Worm (Caenorhabditis elegans): ENCODE data around the gene K12H4.3.

Gene K12H4.3

DNA sequence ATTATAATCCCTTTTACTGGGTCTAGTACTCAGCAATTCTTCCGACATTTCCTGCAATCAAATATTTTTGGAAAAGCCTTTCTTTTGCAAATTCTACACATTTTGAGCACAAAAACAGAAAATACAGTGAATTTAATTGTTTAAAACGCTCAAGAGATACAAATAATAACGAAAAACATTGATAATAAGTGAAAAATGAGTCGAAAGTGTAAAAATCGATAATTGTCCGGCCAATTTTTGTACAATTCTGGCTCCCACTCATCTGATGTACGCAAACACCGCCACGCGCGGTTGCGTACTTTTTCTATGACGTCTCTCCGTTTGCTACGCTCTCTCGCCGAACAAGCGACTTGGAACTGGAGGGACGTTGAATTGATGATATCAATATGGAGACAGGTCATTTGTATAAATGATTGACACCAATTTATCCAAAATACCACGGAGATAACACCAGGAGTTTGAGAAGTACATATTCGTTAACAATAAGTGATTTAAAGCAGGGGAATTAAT is 25.0 kb upstream of the K12H4.3 start, which contains the start of gene lin-36:
Gene lin-36 (minus strand): TSS at position 51 of the 510 bp plus-strand sequence.
- TF ChIP-seq xbp-1 (tag; optimal IDR thresholded peaks at IDR 0.05): peak; percentile 79
- peak; percentile 71 for TF ChIP-seq fos-1 (tag; optimal IDR thresholded peaks at IDR 0.05)
- peak; percentile 73 for TF ChIP-seq unc-130 (tag; optimal IDR thresholded peaks at IDR 0.05)
- TF ChIP-seq zip-4 (GFP tag; optimal IDR thresholded peaks at IDR 0.05): peak; percentile 38
- TF ChIP-seq ceh-88 (GFP tag; IDR thresholded peaks at IDR 0.05): peak; percentile 19; the same call in 1 of the 2 replicates
- peak; percentile 89 for TF ChIP-seq rnt-1 (tag; optimal IDR thresholded peaks at IDR 0.05)
- TF ChIP-seq lin-35 (GFP tag; optimal IDR thresholded peaks at IDR 0.05): peak; percentile 85 to 94
- TF ChIP-seq Y116A8C.19 (tag; optimal IDR thresholded peaks at IDR 0.05; ENCODE audit: borderline replicate concordance): no peak
- TF ChIP-seq lsy-2 (tag; optimal IDR thresholded peaks at IDR 0.05): peak; percentile 88 to 91
- peak; percentile 90 for TF ChIP-seq lin-14 (GFP tag; optimal IDR thresholded peaks at IDR 0.05)
- TF ChIP-seq skn-1 (tag; optimal IDR thresholded peaks at IDR 0.05): peak; percentile 82
- TF ChIP-seq fkh-8 (tag; optimal IDR thresholded peaks at IDR 0.05): peak; percentile 80
- peak; percentile 62 for TF ChIP-seq nhr-77 (tag; optimal IDR thresholded peaks at IDR 0.05)
- peak; percentile 99 for TF ChIP-seq F16B12.6 (tag; optimal IDR thresholded peaks at IDR 0.05)
- no peak for TF ChIP-seq ama-1 (optimal IDR thresholded peaks at IDR 0.05)
- TF ChIP-seq lin-13 (GFP tag; optimal IDR thresholded peaks at IDR 0.05): peak; percentile 83
- TF ChIP-seq isw-1 (GFP tag; IDR thresholded peaks at IDR 0.05): peak; percentile 74
- peak; percentile 69 for TF ChIP-seq lir-3 (tag; optimal IDR thresholded peaks at IDR 0.05; ENCODE audit: poor library complexity)
- TF ChIP-seq grh-1 (GFP tag; IDR thresholded peaks at IDR 0.05): peak; percentile 78
- TF ChIP-seq jun-1 (tag; optimal IDR thresholded peaks at IDR 0.05): peak; percentile 79
- TF ChIP-seq egl-27 (tag; optimal IDR thresholded peaks at IDR 0.05): peak in 1 of 2 experiments; percentile 6
- TF ChIP-seq vab-15 (tag; optimal IDR thresholded peaks at IDR 0.05): peak; percentile 64
- TF ChIP-seq fkh-10 (GFP tag; optimal IDR thresholded peaks at IDR 0.05): no peak
- TF ChIP-seq efl-1 (optimal IDR thresholded peaks at IDR 0.05): peak; percentile 86 to 91
- peak; percentile 87 to 99 for TF ChIP-seq efl-1 (GFP tag; optimal IDR thresholded peaks at IDR 0.05 in 1 of 2)
- TF ChIP-seq aha-1 (tag; optimal IDR thresholded peaks at IDR 0.05): no peak
- TF ChIP-seq nhr-20 (tag; optimal IDR thresholded peaks at IDR 0.05): peak; percentile 76
- no peak for TF ChIP-seq aly-2 (tag; optimal IDR thresholded peaks at IDR 0.05)
- no peak for TF ChIP-seq pag-3 (tag; optimal IDR thresholded peaks at IDR 0.05; ENCODE audit: borderline replicate concordance, insufficient read depth)
- TF ChIP-seq ztf-4 (tag; optimal IDR thresholded peaks at IDR 0.05): peak; percentile 62
- no peak for TF ChIP-seq hlh-17 (GFP tag; optimal IDR thresholded peaks at IDR 0.05; ENCODE audit: borderline replicate concordance)
- TF ChIP-seq dpl-1 (GFP tag; optimal IDR thresholded peaks at IDR 0.05): peak; percentile 78 to 88 (median 88)
- no peak for TF ChIP-seq ceh-63 (GFP tag; optimal IDR thresholded peaks at IDR 0.05)
- TF ChIP-seq mab-9 (GFP tag; IDR thresholded peaks at IDR 0.05): peak; percentile 52; the same call in 1 of the 2 replicates
- peak; percentile 84 for TF ChIP-seq unc-86 (tag; optimal IDR thresholded peaks at IDR 0.05)
- peak; percentile 90 for TF ChIP-seq nhr-71 (tag; optimal IDR thresholded peaks at IDR 0.05)
- no peak for TF ChIP-seq unc-98 (GFP tag; IDR thresholded peaks at IDR 0.05)
- peak; percentile 36 for TF ChIP-seq lin-39 (tag; optimal IDR thresholded peaks at IDR 0.05)
- no peak for TF ChIP-seq hlh-4 (tag; optimal IDR thresholded peaks at IDR 0.05)
- TF ChIP-seq unc-62 (GFP tag; optimal IDR thresholded peaks at IDR 0.05): peak; percentile 72
- TF ChIP-seq nhr-12 (tag; optimal IDR thresholded peaks at IDR 0.05): no peak
- TF ChIP-seq dsc-1 (tag; optimal IDR thresholded peaks at IDR 0.05): peak; percentile 93
- peak; percentile 71 to 91 (median 84) for TF ChIP-seq ceh-82 (tag; optimal IDR thresholded peaks at IDR 0.05)
- peak; percentile 69 for TF ChIP-seq irx-1 (tag; optimal IDR thresholded peaks at IDR 0.05)
- peak in 1 of 2 experiments; percentile 64 for TF ChIP-seq mdl-1 (tag; optimal IDR thresholded peaks at IDR 0.05)
- peak; percentile 76 for TF ChIP-seq nhr-19 (GFP tag; conservative IDR thresholded peaks at IDR 0.05)
- TF ChIP-seq nhr-85 (tag): peak; percentile 92
- peak; percentile 94 for TF ChIP-seq mep-1 (tag; optimal IDR thresholded peaks at IDR 0.05)
- TF ChIP-seq blmp-1 (tag; optimal IDR thresholded peaks at IDR 0.05): peak; percentile 67
- TF ChIP-seq nhr-237 (tag; optimal IDR thresholded peaks at IDR 0.05): no peak
- TF ChIP-seq C04F5.9 (tag; optimal IDR thresholded peaks at IDR 0.05): peak; percentile 74
- peak; percentile 81 for TF ChIP-seq C16A3.4 (tag; optimal IDR thresholded peaks at IDR 0.05)
- TF ChIP-seq egl-13 (tag; optimal IDR thresholded peaks at IDR 0.05): peak; percentile 44

Measured in whole organism, L1 larva.